Worm (Caenorhabditis elegans) whole organism, late embryonic: Measurements from ENCODE around the gene lsd-1.
A peak's percentile ranks its signal among the peaks of the same experiment; 100 is the strongest.

Experiments
- C08G9.2 ChIP-seq: sonication (generic microtip); optimal IDR thresholded peaks from 2 replicates; lab custom pipeline; 2016; ENCODE audit warnings: mild to moderate bottlenecking, missing genetic modification characterization, moderate library complexity, missing compliant biosample characterization
- F13H6.1 ChIP-seq: sonication (generic microtip); optimal IDR thresholded peaks from 2 replicates; lab custom pipeline; 2016; ENCODE audit warnings: missing genetic modification characterization, missing compliant biosample characterization
- K02D7.2 ChIP-seq: sonication (generic microtip); optimal IDR thresholded peaks from 2 replicates; lab custom pipeline; 2017; ENCODE audit warnings: mild to moderate bottlenecking, missing genetic modification characterization, missing compliant biosample characterization
- T23F11.4 ChIP-seq: fragments of 200-800 bp; sonication (Bioruptor generic); optimal IDR thresholded peaks from 2 replicates; lab custom pipeline; 2018; ENCODE audit warnings: mild to moderate bottlenecking, missing genetic modification characterization, missing compliant biosample characterization
- ahr-1 ChIP-seq: sonication (generic microtip); optimal IDR thresholded peaks from 2 replicates; lab custom pipeline; 2016; ENCODE audit warnings: missing genetic modification characterization, missing compliant biosample characterization
- ama-1 ChIP-seq: fragments of 150-350 bp; optimal IDR thresholded peaks from 2 replicates; lab custom pipeline; 2014
- ceh-14 ChIP-seq: sonication (generic microtip); optimal IDR thresholded peaks from 2 replicates; lab custom pipeline; 2016; ENCODE audit warnings: missing genotype, missing genetic modification characterization, missing compliant biosample characterization
- ceh-18 ChIP-seq: sonication (generic microtip); optimal IDR thresholded peaks from 2 replicates; lab custom pipeline; 2016; ENCODE audit warnings: missing genetic modification characterization, missing compliant biosample characterization
- ceh-19 ChIP-seq: fragments of 200-800 bp; sonication (Bioruptor generic); optimal IDR thresholded peaks from 2 replicates; lab custom pipeline; 2018; ENCODE audit warnings: mild to moderate bottlenecking, missing genetic modification characterization, missing compliant biosample characterization
- ceh-2 ChIP-seq: sonication (generic microtip); optimal IDR thresholded peaks from 2 replicates; lab custom pipeline; 2016; ENCODE audit warnings: missing genotype, missing genetic modification characterization, missing compliant biosample characterization
- ceh-22 ChIP-seq: sonication (generic microtip); optimal IDR thresholded peaks from 2 replicates; lab custom pipeline; 2017; ENCODE audit warnings: missing biosample characterization, missing genetic modification characterization
- ceh-24 ChIP-seq: sonication (generic microtip); optimal IDR thresholded peaks from 2 replicates; lab custom pipeline; 2016; ENCODE audit warnings: mild to moderate bottlenecking, missing genetic modification characterization, missing compliant biosample characterization
- ceh-30 ChIP-seq: fragments of 150-350 bp; optimal IDR thresholded peaks from 2 replicates; lab custom pipeline; 2014; ENCODE audit warnings: missing biosample characterization, missing genetic modification characterization
- ceh-31 ChIP-seq: sonication (generic microtip); optimal IDR thresholded peaks from 2 replicates; lab custom pipeline; 2016; ENCODE audit warnings: missing genetic modification characterization, missing compliant biosample characterization
- ceh-34 ChIP-seq: sonication (generic microtip); optimal IDR thresholded peaks from 2 replicates; lab custom pipeline; 2016; ENCODE audit warnings: mild to moderate bottlenecking, missing genetic modification characterization, missing compliant biosample characterization
- ceh-6 ChIP-seq: fragments of 200-800 bp; sonication (Bioruptor generic); optimal IDR thresholded peaks from 2 replicates; lab custom pipeline; 2018; ENCODE audit warnings: mild to moderate bottlenecking, missing genetic modification characterization, missing compliant biosample characterization
- ceh-9 ChIP-seq: sonication (generic microtip); optimal IDR thresholded peaks from 2 replicates; lab custom pipeline; 2016; ENCODE audit warnings: mild to moderate bottlenecking, missing genetic modification characterization, inconsistent platforms, missing compliant biosample characterization
- che-1 ChIP-seq: sonication (generic microtip); optimal IDR thresholded peaks from 2 replicates; lab custom pipeline; 2016; ENCODE audit warnings: mild to moderate bottlenecking, missing genetic modification characterization, missing compliant biosample characterization
- dmd-4 ChIP-seq: sonication (generic microtip); optimal IDR thresholded peaks from 2 replicates; lab custom pipeline; 2016; ENCODE audit warnings: borderline replicate concordance, missing genetic modification characterization, missing compliant biosample characterization
- dve-1 ChIP-seq: sonication (generic microtip); optimal IDR thresholded peaks from 2 replicates; lab custom pipeline; 2017; ENCODE audit warnings: antibody characterized with exemption, mild to moderate bottlenecking, missing genetic modification characterization, missing compliant biosample characterization
- elt-2 ChIP-seq: sonication (generic microtip); optimal IDR thresholded peaks from 2 replicates; lab custom pipeline; 2016; ENCODE audit warnings: missing genetic modification reagents, missing genetic modification characterization, missing compliant biosample characterization
- elt-4 ChIP-seq: sonication (generic microtip); optimal IDR thresholded peaks from 2 replicates; lab custom pipeline; 2016; ENCODE audit warnings: missing genetic modification characterization, missing compliant biosample characterization
- eyg-1 ChIP-seq: sonication (generic microtip); optimal IDR thresholded peaks from 2 replicates; lab custom pipeline; 2016; ENCODE audit warnings: missing genotype, missing genetic modification characterization, missing compliant biosample characterization
- fkh-10 ChIP-seq: fragments of 150-350 bp; optimal IDR thresholded peaks from 2 replicates; lab custom pipeline; 2014; ENCODE audit warnings: missing biosample characterization, missing genetic modification reagents, missing genetic modification characterization
- fkh-6 ChIP-seq: sonication (generic microtip); optimal IDR thresholded peaks from 2 replicates; lab custom pipeline; 2016; ENCODE audit warnings: missing genetic modification characterization, missing compliant biosample characterization
- gmeb-2 ChIP-seq: sonication (generic microtip); optimal IDR thresholded peaks from 2 replicates; lab custom pipeline; 2016; ENCODE audit warnings: missing genetic modification characterization, inconsistent platforms, missing compliant biosample characterization
- hlh-15 ChIP-seq: sonication (generic microtip); optimal IDR thresholded peaks from 2 replicates; lab custom pipeline; 2016; ENCODE audit warnings: missing genetic modification characterization, missing compliant biosample characterization
- hlh-30 ChIP-seq: sonication (generic microtip); optimal IDR thresholded peaks from 2 replicates; lab custom pipeline; 2017; ENCODE audit warnings: antibody characterized with exemption, missing genetic modification characterization, missing compliant biosample characterization; ENCODE audit not compliant: insufficient read depth
- hlh-6 ChIP-seq: sonication (generic microtip); optimal IDR thresholded peaks from 2 replicates; lab custom pipeline; 2016; ENCODE audit warnings: missing genotype, missing genetic modification characterization, missing compliant biosample characterization
- hlh-8 ChIP-seq: sonication (generic microtip); optimal IDR thresholded peaks from 2 replicates; lab custom pipeline; 2016; ENCODE audit warnings: missing genotype, missing genetic modification characterization, missing compliant biosample characterization
- lim-6 ChIP-seq: sonication (generic microtip); optimal IDR thresholded peaks from 2 replicates; lab custom pipeline; 2016; ENCODE audit warnings: missing genetic modification characterization, missing compliant biosample characterization
- madf-2 ChIP-seq: sonication (generic microtip); optimal IDR thresholded peaks from 2 replicates; lab custom pipeline; 2017; ENCODE audit warnings: missing genetic modification characterization, missing compliant biosample characterization
- nfya-1 ChIP-seq: sonication (generic microtip); optimal IDR thresholded peaks from 2 replicates; lab custom pipeline; 2017; ENCODE audit warnings: missing genetic modification characterization, mild to moderate bottlenecking, missing compliant biosample characterization, antibody characterized with exemption, moderate library complexity
- nhr-11 ChIP-seq: fragments of 150-350 bp; optimal IDR thresholded peaks from 2 replicates; lab custom pipeline; 2014; ENCODE audit warnings: missing biosample characterization, missing genetic modification characterization
- nhr-232 ChIP-seq: sonication (generic microtip); optimal IDR thresholded peaks from 2 replicates; lab custom pipeline; 2016; ENCODE audit warnings: missing genetic modification characterization, missing compliant biosample characterization
- odd-2 ChIP-seq: sonication (generic microtip); optimal IDR thresholded peaks from 2 replicates; lab custom pipeline; 2017; ENCODE audit warnings: antibody characterized with exemption, mild to moderate bottlenecking, missing genetic modification characterization, missing compliant biosample characterization
- pag-3 ChIP-seq: sonication (generic microtip); optimal IDR thresholded peaks from 2 replicates; lab custom pipeline; 2016; ENCODE audit warnings: missing compliant biosample characterization, missing genetic modification characterization, borderline replicate concordance
- pros-1 ChIP-seq: fragments of 150-350 bp; optimal IDR thresholded peaks from 2 replicates; lab custom pipeline; 2014; ENCODE audit warnings: missing biosample characterization, missing genetic modification reagents, missing genetic modification characterization
- ref-2 ChIP-seq: sonication (generic microtip); optimal IDR thresholded peaks from 2 replicates; lab custom pipeline; 2016; ENCODE audit warnings: missing genetic modification characterization, missing compliant biosample characterization
- rnt-1 ChIP-seq: sonication (generic microtip); optimal IDR thresholded peaks from 2 replicates; lab custom pipeline; 2016; ENCODE audit warnings: missing genetic modification characterization, missing compliant biosample characterization
- sdc-2 ChIP-seq: sonication (generic microtip); optimal IDR thresholded peaks from 2 replicates; lab custom pipeline; 2016; ENCODE audit warnings: missing genotype, missing genetic modification characterization, missing compliant biosample characterization
- sox-4 ChIP-seq: sonication (generic microtip); optimal IDR thresholded peaks from 2 replicates; lab custom pipeline; 2017; ENCODE audit warnings: mild to moderate bottlenecking, missing genetic modification characterization, inconsistent platforms, missing compliant biosample characterization
- syd-9 ChIP-seq: sonication (generic microtip); optimal IDR thresholded peaks from 2 replicates; lab custom pipeline; 2016; ENCODE audit warnings: mild to moderate bottlenecking, missing genetic modification characterization, moderate library complexity, missing compliant biosample characterization
- tbx-2 ChIP-seq: sonication (generic microtip); optimal IDR thresholded peaks from 2 replicates; lab custom pipeline; 2016; ENCODE audit warnings: missing genetic modification characterization, missing compliant biosample characterization
- ttx-3 ChIP-seq: sonication (generic microtip); optimal IDR thresholded peaks from 2 replicates; lab custom pipeline; 2016; ENCODE audit warnings: missing genetic modification reagents, missing genetic modification characterization, missing compliant biosample characterization
- unc-3 ChIP-seq, 2 experiments: fragments of 200-800 bp in 1 of 2; sonication (Bioruptor generic) in 1 of 2; sonication (generic microtip) in 1 of 2; conservative IDR thresholded peaks in 1 of 2; optimal IDR thresholded peaks in 1 of 2; 2 replicates each; pipeline versions ENCODE4 v1.3.6 to Lab custom; 2016 to 2022; ENCODE audit warnings: missing compliant biosample characterization in 2 of 2, missing genetic modification characterization in 2 of 2, missing genetic modification reagents in 1 of 2
- unc-42 ChIP-seq: sonication (generic microtip); optimal IDR thresholded peaks from 2 replicates; lab custom pipeline; 2016; ENCODE audit warnings: missing genotype, missing genetic modification characterization, missing compliant biosample characterization
- ztf-16 ChIP-seq: sonication (generic microtip); optimal IDR thresholded peaks from 2 replicates; lab custom pipeline; 2017; ENCODE audit warnings: missing genetic modification characterization, missing compliant biosample characterization

The lsd-1 gene

ce11 chrX:11934933-11935332 lies 13.7 kb upstream of the lsd-1 start (continued):
- TF ChIP-seq gmeb-2 (no peak), ttx-3 (tag; lab: Kevin White, UChicago) (peak; percentile 1), ceh-19 (peak; percentile 60), lim-6 (tag; lab: Kevin White, UChicago) (no peak), rnt-1 (tag; lab: Kevin White, UChicago) (peak; percentile 18), ama-1 (lab: Kevin White, UChicago) (no peak), ztf-16 (peak; percentile 51), dmd-4 (no peak), ceh-30 (tag; lab: Kevin White, UChicago) (no peak), ceh-2 (tag; lab: Kevin White, UChicago) (peak; percentile 49), sox-4 (peak; percentile 64), syd-9 (tag; lab: Kevin White, UChicago) (peak; percentile 14), fkh-6 (tag; lab: Kevin White, UChicago) (peak; percentile 29), nfya-1 (no peak), che-1 (tag; lab: Kevin White, UChicago) (peak; percentile 72), pag-3 (no peak)

DNA sequence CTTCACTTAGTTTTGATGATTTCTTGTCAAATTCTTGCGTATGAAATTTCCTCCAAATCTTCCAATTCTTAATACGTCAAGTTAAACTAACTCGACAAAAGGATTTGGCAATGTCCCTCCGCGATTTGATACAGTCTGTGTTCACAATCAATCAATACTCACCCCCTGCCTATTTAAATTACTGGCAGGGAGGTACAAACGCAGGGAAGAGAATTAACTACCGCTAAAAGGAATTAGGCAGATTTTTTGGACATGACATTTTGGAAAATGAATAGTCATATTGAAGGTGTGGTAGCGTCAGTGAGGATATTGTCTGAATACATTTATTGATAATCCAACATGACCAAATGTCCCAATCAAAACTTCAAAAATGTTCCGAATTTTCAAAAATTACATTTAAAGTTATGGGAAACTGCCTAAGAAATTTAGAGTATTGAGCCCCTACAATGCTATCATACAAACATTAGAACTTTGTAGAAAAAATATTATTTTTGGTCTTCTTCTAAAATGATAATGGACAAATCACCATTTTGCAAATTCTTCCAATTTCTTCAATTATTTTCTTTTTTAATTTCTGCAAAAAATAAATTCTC lies 11.2 kb upstream of the lsd-1 start:
- TF ChIP-seq hlh-30 (peak; percentile 73), ceh-19 (peak; percentile 53), dmd-4 (peak; percentile 31), syd-9 (tag; lab: Kevin White, UChicago) (peak; percentile 87), dve-1 (tag; lab: Kevin White, UChicago) (peak; percentile 98), eyg-1 (tag; lab: Kevin White, UChicago) (no peak), rnt-1 (tag; lab: Kevin White, UChicago) (peak; percentile 94), nhr-232 (tag; lab: Kevin White, UChicago) (no peak), fkh-10 (peak; percentile 57), madf-2 (tag; lab: Kevin White, UChicago) (peak; percentile 73), T23F11.4 (peak; percentile 1), ceh-30 (tag; lab: Kevin White, UChicago) (peak; percentile 88), unc-3 (GFP tag; conservative IDR thresholded peaks at IDR 0.05; lab: Robert Waterston, UW) (0 out of 2 replicates have a peak, but pooled peaks have one; percentile 21), unc-3 (tag; optimal IDR thresholded peaks at IDR 0.05; lab: Kevin White, UChicago) (peak; percentile 15), K02D7.2 (no peak), ceh-22 (tag; lab: Kevin White, UChicago) (peak; percentile 13), ceh-2 (tag; lab: Kevin White, UChicago) (peak; percentile 74), ref-2 (tag; lab: Kevin White, UChicago) (peak; percentile 81), ceh-6 (GFP tag; lab: Kevin White, UChicago) (peak; percentile 66), fkh-6 (tag; lab: Kevin White, UChicago) (peak; percentile 57), gmeb-2 (peak; percentile 66), tbx-2 (tag; lab: Kevin White, UChicago) (peak; percentile 89), C08G9.2 (tag; lab: Kevin White, UChicago) (peak; percentile 65), hlh-15 (tag; lab: Kevin White, UChicago) (peak; percentile 44), pros-1 (peak; percentile 97), nhr-11 (peak; percentile 92), ahr-1 (tag; lab: Kevin White, UChicago) (no peak), ceh-31 (tag; lab: Kevin White, UChicago) (peak; percentile 92), nfya-1 (no peak), sdc-2 (tag; lab: Kevin White, UChicago) (peak; percentile 99), ztf-16 (peak; percentile 68), ceh-18 (tag; lab: Kevin White, UChicago) (peak; percentile 96), elt-2 (tag; lab: Kevin White, UChicago) (peak; percentile 79), ceh-24 (no peak), ceh-34 (tag; lab: Kevin White, UChicago) (peak; percentile 86), sox-4 (peak; percentile 61), hlh-6 (tag; lab: Kevin White, UChicago) (peak; percentile 56), odd-2 (tag; lab: Kevin White, UChicago) (no peak), ceh-9 (no peak), hlh-8 (tag; lab: Kevin White, UChicago) (peak; percentile 45), elt-4 (tag; lab: Kevin White, UChicago) (no peak), unc-42 (tag; lab: Kevin White, UChicago) (peak; percentile 90), ceh-14 (peak; percentile 52), F13H6.1 (tag; lab: Kevin White, UChicago) (peak; percentile 70), lim-6 (tag; lab: Kevin White, UChicago) (peak; percentile 58)
